Worm (Caenorhabditis elegans) whole organism, mixed stage, embryonic: ENCODE data around the gene Y2H9A.4.

Experiments used
- M03D4.4 ChIP-seq: sonication (generic microtip); optimal IDR thresholded peaks from 2 replicates; lab custom pipeline; 2017; ENCODE audit warnings: mild to moderate bottlenecking, missing genetic modification characterization, missing compliant biosample characterization
- bed-3 ChIP-seq: fragments of 200-800 bp; sonication (Bioruptor generic); optimal IDR thresholded peaks from 3 replicates; lab custom pipeline; 2018; ENCODE audit warnings: mild to moderate bottlenecking, missing genetic modification characterization, moderate library complexity, missing compliant biosample characterization
- blmp-1 ChIP-seq: fragments of 150-350 bp; optimal IDR thresholded peaks from 2 replicates; lab custom pipeline; 2014; ENCODE audit warnings: missing biosample characterization, missing genetic modification characterization
- ceh-39 ChIP-seq: fragments of 150-350 bp; optimal IDR thresholded peaks from 2 replicates; lab custom pipeline; 2014; ENCODE audit warnings: missing biosample characterization, missing genetic modification characterization
- ceh-43 ChIP-seq: fragments of 200-800 bp; sonication (Bioruptor generic); optimal IDR thresholded peaks from 2 replicates; lab custom pipeline; 2018; ENCODE audit warnings: mild to moderate bottlenecking, missing genetic modification characterization, moderate library complexity, missing compliant biosample characterization
- ceh-83 ChIP-seq: fragments of 200-800 bp; sonication (Bioruptor generic); optimal IDR thresholded peaks from 2 replicates; lab custom pipeline; 2018; ENCODE audit warnings: mild to moderate bottlenecking, missing genetic modification characterization, missing compliant biosample characterization
- ces-1 ChIP-seq: fragments of 150-350 bp; optimal IDR thresholded peaks from 2 replicates; lab custom pipeline; 2014; ENCODE audit warnings: missing biosample characterization, missing genetic modification reagents, missing genetic modification characterization
- cnd-1 ChIP-seq: fragments of 200-800 bp; sonication (Bioruptor generic); optimal IDR thresholded peaks from 2 replicates; lab custom pipeline; 2018; ENCODE audit warnings: mild to moderate bottlenecking, missing genetic modification characterization, missing compliant biosample characterization
- drap-1 ChIP-seq: fragments of 200-800 bp; sonication (Bioruptor generic); optimal IDR thresholded peaks from 3 replicates; lab custom pipeline; 2018; ENCODE audit warnings: mild to moderate bottlenecking, missing genetic modification characterization, missing compliant biosample characterization
- elt-1 ChIP-seq: sonication (generic microtip); optimal IDR thresholded peaks from 2 replicates; lab custom pipeline; 2017; ENCODE audit warnings: missing genetic modification characterization, mild to moderate bottlenecking, missing compliant biosample characterization, antibody characterized with exemption, moderate library complexity, borderline replicate concordance; ENCODE audit not compliant: insufficient read depth
- elt-3 ChIP-seq: fragments of 150-350 bp; optimal IDR thresholded peaks from 2 replicates; lab custom pipeline; 2014; ENCODE audit warnings: missing biosample characterization, missing genetic modification characterization
- flh-1 ChIP-seq: fragments of 200-800 bp; sonication (Bioruptor generic); optimal IDR thresholded peaks from 2 replicates; lab custom pipeline; 2018; ENCODE audit warnings: mild to moderate bottlenecking, missing genetic modification characterization, moderate library complexity, missing compliant biosample characterization
- ham-2 ChIP-seq: fragments of 200-800 bp; sonication (Bioruptor generic); optimal IDR thresholded peaks from 2 replicates; lab custom pipeline; 2018; ENCODE audit warnings: mild to moderate bottlenecking, missing genetic modification characterization, missing compliant biosample characterization
- hlh-1 ChIP-seq: fragments of 150-350 bp; optimal IDR thresholded peaks from 2 replicates; lab custom pipeline; 2014; ENCODE audit warnings: missing biosample characterization, missing genetic modification reagents, missing genetic modification characterization
- lin-13 ChIP-seq: fragments of 150-350 bp; optimal IDR thresholded peaks from 2 replicates; lab custom pipeline; 2014; ENCODE audit warnings: missing biosample characterization, missing genetic modification characterization
- lin-32 ChIP-seq: fragments of 200-800 bp; sonication (Bioruptor generic); optimal IDR thresholded peaks from 2 replicates; lab custom pipeline; 2018; ENCODE audit warnings: mild to moderate bottlenecking, missing genetic modification characterization, missing compliant biosample characterization
- lsy-2 ChIP-seq: fragments of 150-350 bp; optimal IDR thresholded peaks from 2 replicates; lab custom pipeline; 2014; ENCODE audit warnings: missing biosample characterization, missing genetic modification characterization
- mab-5 ChIP-seq: fragments of 150-350 bp; optimal IDR thresholded peaks from 2 replicates; lab custom pipeline; 2014; ENCODE audit warnings: missing biosample characterization, missing genetic modification characterization
- mep-1 ChIP-seq: fragments of 150-350 bp; optimal IDR thresholded peaks from 2 replicates; lab custom pipeline; 2017; ENCODE audit warnings: missing biosample characterization, missing genetic modification reagents, missing genetic modification characterization, inconsistent platforms
- mls-2 ChIP-seq: sonication (generic microtip); optimal IDR thresholded peaks from 2 replicates; lab custom pipeline; 2016; ENCODE audit warnings: mild to moderate bottlenecking, missing genetic modification characterization, moderate library complexity, missing compliant biosample characterization
- nhr-12 ChIP-seq: fragments of 150-350 bp; optimal IDR thresholded peaks from 2 replicates; lab custom pipeline; 2014; ENCODE audit warnings: missing biosample characterization, missing genetic modification characterization
- nhr-2 ChIP-seq: fragments of 150-350 bp; optimal IDR thresholded peaks from 2 replicates; lab custom pipeline; 2014; ENCODE audit warnings: missing biosample characterization, missing genetic modification characterization
- nhr-237 ChIP-seq: fragments of 150-350 bp; optimal IDR thresholded peaks from 2 replicates; lab custom pipeline; 2014; ENCODE audit warnings: missing biosample characterization, missing genetic modification characterization
- nhr-28 ChIP-seq: fragments of 150-350 bp; optimal IDR thresholded peaks from 2 replicates; lab custom pipeline; 2014; ENCODE audit warnings: missing biosample characterization, missing genetic modification characterization
- nhr-76 ChIP-seq: sonication (generic microtip); optimal IDR thresholded peaks from 2 replicates; lab custom pipeline; 2017; ENCODE audit warnings: missing biosample characterization, missing genetic modification characterization
- pha-4 ChIP-seq: fragments of 150-350 bp; optimal IDR thresholded peaks from 2 replicates; lab custom pipeline; 2018; ENCODE audit warnings: missing biosample characterization, missing genetic modification reagents, missing genetic modification characterization
- sem-2 ChIP-seq: fragments of 200-800 bp; sonication (Bioruptor generic); optimal IDR thresholded peaks from 2 replicates; lab custom pipeline; 2018; ENCODE audit warnings: mild to moderate bottlenecking, missing genetic modification characterization, missing compliant biosample characterization
- snpc-4 ChIP-seq: fragments of 150-350 bp; optimal IDR thresholded peaks from 2 replicates; lab custom pipeline; 2014; ENCODE audit warnings: missing biosample characterization, missing genetic modification characterization
- sptf-1 ChIP-seq: sonication (generic microtip); optimal IDR thresholded peaks from 2 replicates; lab custom pipeline; 2017; ENCODE audit warnings: mild to moderate bottlenecking, missing genetic modification characterization, moderate library complexity, missing compliant biosample characterization
- tbx-8 ChIP-seq: fragments of 200-800 bp; sonication (Bioruptor generic); optimal IDR thresholded peaks from 2 replicates; lab custom pipeline; 2018; ENCODE audit warnings: mild to moderate bottlenecking, missing genetic modification characterization, moderate library complexity, missing compliant biosample characterization
- unc-120 ChIP-seq: sonication (generic microtip); optimal IDR thresholded peaks from 2 replicates; lab custom pipeline; 2017; ENCODE audit warnings: missing genetic modification characterization, missing compliant biosample characterization; ENCODE audit not compliant: poor library complexity, severe bottlenecking
- unc-39 ChIP-seq: fragments of 150-350 bp; optimal IDR thresholded peaks from 2 replicates; lab custom pipeline; 2014; ENCODE audit warnings: missing biosample characterization, missing genetic modification characterization
- unc-62 ChIP-seq: fragments of 150-350 bp; optimal IDR thresholded peaks from 2 replicates; lab custom pipeline; 2014; ENCODE audit warnings: missing biosample characterization, missing genetic modification reagents, missing genetic modification characterization
- zip-8 ChIP-seq: fragments of 150-350 bp; optimal IDR thresholded peaks from 2 replicates; lab custom pipeline; 2014; ENCODE audit warnings: missing biosample characterization, missing genetic modification characterization
- ztf-11 ChIP-seq: fragments of 150-350 bp; optimal IDR thresholded peaks from 2 replicates; lab custom pipeline; 2014; ENCODE audit warnings: missing biosample characterization, missing genetic modification characterization

Gene Y2H9A.4

DNA sequence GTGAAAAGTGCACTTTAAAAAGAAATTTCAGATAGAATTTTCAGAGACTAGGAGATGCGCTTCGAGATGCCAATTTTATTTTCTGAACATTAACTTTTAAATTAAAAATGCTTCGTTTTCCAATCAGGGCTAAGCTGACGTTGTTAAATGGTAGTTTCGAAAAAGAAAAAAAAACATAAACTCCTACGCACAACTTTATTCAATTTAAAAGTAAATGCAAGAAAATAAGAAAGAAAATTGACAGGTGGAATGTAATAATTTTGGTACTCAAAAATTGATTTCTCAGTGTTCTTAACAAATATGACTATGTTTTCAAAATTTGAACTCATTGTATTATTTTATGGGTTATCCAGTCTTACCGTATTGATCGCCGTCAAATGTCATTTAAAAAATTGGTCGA, 7.6 kb downstream of the Y2H9A.4 start, which contains the start of gene lurp-2:
Gene lurp-2, plus strand, starts transcription at position 301 of the 400 bp plus-strand sequence.
- no peak for TF ChIP-seq snpc-4 (tag; lab: Kevin White, UChicago)
- TF ChIP-seq hlh-1 (tag; lab: Kevin White, UChicago) = no peak
- no peak for TF ChIP-seq elt-3 (tag; lab: Kevin White, UChicago)
- TF ChIP-seq ham-2 (GFP tag; lab: Kevin White, UChicago) = no peak
- TF ChIP-seq ztf-11 = no peak
- TF ChIP-seq mep-1 (tag; lab: Kevin White, UChicago) = no peak
- TF ChIP-seq nhr-12 (tag; lab: Kevin White, UChicago) = no peak
- TF ChIP-seq nhr-28 (tag; lab: Kevin White, UChicago) = no peak
- no peak for TF ChIP-seq unc-62 (GFP tag; lab: Kevin White, UChicago)
- no peak for TF ChIP-seq sem-2 (GFP tag; lab: Kevin White, UChicago)
- no peak for TF ChIP-seq cnd-1
- TF ChIP-seq unc-39 (tag; lab: Kevin White, UChicago) = no peak
- no peak for TF ChIP-seq sptf-1 (tag; lab: Kevin White, UChicago)
- TF ChIP-seq mls-2 (tag; lab: Kevin White, UChicago) = no peak
- no peak for TF ChIP-seq blmp-1
- TF ChIP-seq mab-5 (tag; lab: Kevin White, UChicago) = no peak
- TF ChIP-seq ceh-83 (GFP tag; lab: Kevin White, UChicago) = no peak
- TF ChIP-seq zip-8 (tag; lab: Kevin White, UChicago) = no peak

DNA sequence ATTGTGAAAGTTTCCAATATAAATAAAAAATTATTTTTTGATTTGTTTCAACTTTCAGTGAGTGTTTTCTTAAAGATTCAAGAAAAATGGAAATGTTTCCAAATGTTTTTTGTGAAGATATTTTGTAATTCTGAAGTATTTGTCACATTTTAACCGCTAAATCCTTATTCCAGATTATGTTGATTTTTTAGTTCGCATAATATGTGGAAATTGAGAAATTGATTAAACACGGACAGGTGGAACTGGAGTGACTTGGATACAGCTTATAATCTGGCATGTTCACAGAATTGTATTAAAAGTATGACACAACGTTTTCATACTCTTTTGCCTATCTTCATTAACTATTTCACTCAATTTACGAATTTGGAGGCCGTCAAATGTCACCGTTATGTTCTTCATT, 9.7 kb downstream of the Y2H9A.4 start, which contains the start of gene lurp-3:
Gene lurp-3, plus strand, starts transcription at position 301 of the 400 bp plus-strand sequence.
- TF ChIP-seq nhr-28 (tag; lab: Kevin White, UChicago) = no peak

DNA sequence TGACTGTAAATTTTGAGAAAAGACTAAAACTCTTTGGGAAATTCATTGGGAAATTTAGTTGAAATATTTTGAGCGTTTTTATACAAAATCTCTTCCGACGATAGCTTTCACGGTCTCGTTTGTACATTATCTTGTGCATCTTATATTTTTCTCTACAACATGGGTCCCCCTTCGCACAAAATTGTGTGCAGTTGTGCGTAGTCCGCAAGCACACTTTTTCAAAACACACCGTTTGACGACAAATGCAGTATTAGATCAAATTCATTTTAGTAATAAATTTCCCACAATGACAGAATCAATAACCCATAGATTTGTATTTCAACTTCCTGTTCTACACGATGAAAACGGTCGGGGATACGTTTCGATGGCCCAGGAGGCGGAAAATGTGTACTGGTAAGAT, 12.2 kb downstream of the Y2H9A.4 start, which contains the start of gene F25H9.2:
Gene F25H9.2, plus strand, starts transcription at position 226 of the 400 bp plus-strand sequence.
- TF ChIP-seq ceh-43 (no peak), mep-1 (tag; lab: Kevin White, UChicago) (peak; percentile 48), elt-1 (no peak), nhr-76 (no peak), pha-4 (tag; lab: Kevin White, UChicago) (peak; percentile 11), snpc-4 (tag; lab: Kevin White, UChicago) (no peak), nhr-2 (tag; lab: Kevin White, UChicago) (no peak), ces-1 (GFP tag; lab: Kevin White, UChicago) (peak; percentile 29), nhr-12 (tag; lab: Kevin White, UChicago) (no peak)
- TF ChIP-seq, all 35 proteins: peak for 3

DNA sequence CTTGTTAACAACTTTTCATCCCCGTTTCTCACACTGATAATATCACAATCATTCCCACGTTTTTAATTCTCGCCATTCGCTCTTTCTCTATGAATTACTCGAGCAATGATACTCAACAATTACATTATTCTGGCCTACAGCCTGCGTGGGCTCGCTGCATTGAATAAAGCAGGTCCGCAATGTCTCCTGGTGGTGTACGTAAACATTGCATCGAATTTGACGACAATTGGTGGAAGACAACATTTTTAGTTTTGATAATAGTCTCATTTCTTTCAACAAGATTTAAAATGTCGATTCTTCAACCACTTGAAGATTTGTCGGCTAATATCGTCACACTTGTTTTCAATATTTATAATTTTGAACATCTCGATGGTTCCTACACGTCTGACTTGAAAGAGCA, 13.6 kb downstream of the Y2H9A.4 start, which contains the start of gene bath-39:
Gene bath-39, plus strand, starts transcription at position 137 of the 400 bp plus-strand sequence.
- no peak for TF ChIP-seq hlh-1 (tag; lab: Kevin White, UChicago)
- no peak for TF ChIP-seq snpc-4 (tag; lab: Kevin White, UChicago)
- no peak for TF ChIP-seq ceh-39 (tag; lab: Kevin White, UChicago)
- TF ChIP-seq lin-32 = no peak
- TF ChIP-seq ces-1 (GFP tag; lab: Kevin White, UChicago) = peak; percentile 84
- no peak for TF ChIP-seq unc-62 (GFP tag; lab: Kevin White, UChicago)
- peak; percentile 45 for TF ChIP-seq mep-1 (tag; lab: Kevin White, UChicago)
- TF ChIP-seq lsy-2 = peak; percentile 22
- no peak for TF ChIP-seq lin-13 (tag; lab: Kevin White, UChicago)
- no peak for TF ChIP-seq bed-3
- TF ChIP-seq elt-1 = no peak
- TF ChIP-seq mls-2 (tag; lab: Kevin White, UChicago) = no peak
- no peak for TF ChIP-seq elt-3 (tag; lab: Kevin White, UChicago)
- TF ChIP-seq blmp-1 = no peak
- no peak for TF ChIP-seq flh-1 (GFP tag; lab: Kevin White, UChicago)
- no peak for TF ChIP-seq ham-2 (GFP tag; lab: Kevin White, UChicago)
- no peak for TF ChIP-seq ceh-43
- no peak for TF ChIP-seq zip-8 (tag; lab: Kevin White, UChicago)
- TF ChIP-seq nhr-237 (tag; lab: Kevin White, UChicago) = no peak
- TF ChIP-seq nhr-2 (tag; lab: Kevin White, UChicago) = no peak
- no peak for TF ChIP-seq cnd-1
- TF ChIP-seq nhr-12 (tag; lab: Kevin White, UChicago) = no peak

DNA sequence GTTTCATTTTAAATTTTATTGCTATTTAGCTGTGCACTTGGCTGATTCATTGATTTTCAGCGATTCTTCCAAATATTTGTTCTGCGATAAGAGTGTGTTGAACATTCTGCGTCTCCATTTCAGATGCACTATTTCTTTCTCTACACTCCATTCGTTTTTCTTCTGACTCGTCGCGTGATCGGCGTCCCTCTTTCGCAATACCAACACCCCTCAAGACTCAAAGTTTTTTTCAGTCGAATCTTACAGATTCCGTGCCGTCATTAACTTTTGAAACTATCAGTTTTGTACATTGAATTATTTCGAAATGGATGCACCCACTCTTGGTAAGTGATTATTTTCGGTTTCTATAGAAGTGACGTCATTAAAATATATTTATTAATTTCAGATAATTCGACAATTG, 17.3 kb downstream of the Y2H9A.4 start, which contains the start of gene frm-10:
Gene frm-10, plus strand, starts transcription at position 234 of the 400 bp plus-strand sequence.
- TF ChIP-seq ztf-11 = no peak
- peak; percentile 4 for TF ChIP-seq mep-1 (tag; lab: Kevin White, UChicago)
- TF ChIP-seq elt-3 (tag; lab: Kevin White, UChicago) = peak; percentile 56
- no peak for TF ChIP-seq unc-62 (GFP tag; lab: Kevin White, UChicago)
- no peak for TF ChIP-seq blmp-1
- no peak for TF ChIP-seq mab-5 (tag; lab: Kevin White, UChicago)
- no peak for TF ChIP-seq M03D4.4 (tag; lab: Kevin White, UChicago)
- TF ChIP-seq pha-4 (tag; lab: Kevin White, UChicago) = no peak
- TF ChIP-seq nhr-28 (tag; lab: Kevin White, UChicago) = no peak
- no peak for TF ChIP-seq lsy-2
- TF ChIP-seq tbx-8 (GFP tag; lab: Kevin White, UChicago) = no peak
- no peak for TF ChIP-seq flh-1 (GFP tag; lab: Kevin White, UChicago)
- no peak for TF ChIP-seq sptf-1 (tag; lab: Kevin White, UChicago)
- TF ChIP-seq sem-2 (GFP tag; lab: Kevin White, UChicago) = no peak
- TF ChIP-seq hlh-1 (tag; lab: Kevin White, UChicago) = no peak
- no peak for TF ChIP-seq unc-120 (tag; lab: Kevin White, UChicago)
- TF ChIP-seq ceh-39 (tag; lab: Kevin White, UChicago) = no peak
- TF ChIP-seq bed-3 = no peak
- TF ChIP-seq nhr-237 (tag; lab: Kevin White, UChicago) = peak; percentile 49
- TF ChIP-seq drap-1 (GFP tag; lab: Kevin White, UChicago) = no peak
- TF ChIP-seq nhr-76 = no peak
- no peak for TF ChIP-seq ceh-83 (GFP tag; lab: Kevin White, UChicago)
- TF ChIP-seq unc-39 (tag; lab: Kevin White, UChicago) = no peak
- no peak for TF ChIP-seq ceh-43
- TF ChIP-seq lin-13 (tag; lab: Kevin White, UChicago) = no peak
- TF ChIP-seq elt-1 = no peak
